Fruit fly (Drosophila melanogaster) whole organism, embryonic: ENCODE data around the gene Rpp14a.
A peak's percentile ranks its signal among the peaks of the same experiment; 100 is the strongest.

ENCODE experiments used
- Atf3 ChIP-seq: fragments of 200-800 bp; sonication (Bioruptor generic); optimal IDR thresholded peaks from 3 replicates; lab custom pipeline; 2016; ENCODE audit warnings: missing biosample characterization, missing genetic modification characterization
- B-H2 ChIP-seq: fragments of 200-800 bp; sonication (Bioruptor generic); optimal IDR thresholded peaks from 2 replicates; lab custom pipeline; 2018; ENCODE audit warnings: missing biosample characterization, mild to moderate bottlenecking, missing genetic modification characterization
- CG11723 ChIP-seq: fragments of 200-800 bp; sonication (Bioruptor generic); optimal IDR thresholded peaks from 2 replicates; lab custom pipeline; 2017; ENCODE audit warnings: missing biosample characterization, mild to moderate bottlenecking, missing genetic modification characterization
- CG12071 ChIP-seq: fragments of 200-800 bp; sonication (Bioruptor generic); optimal IDR thresholded peaks from 3 replicates; lab custom pipeline; 2018; ENCODE audit warnings: missing biosample characterization, mild to moderate bottlenecking, missing genetic modification characterization
- CG12299 ChIP-seq: fragments of 200-800 bp; sonication (Bioruptor generic); optimal IDR thresholded peaks from 2 replicates; lab custom pipeline; 2018; ENCODE audit warnings: missing biosample characterization, mild to moderate bottlenecking, missing genetic modification characterization
- CG13624 ChIP-seq: fragments of 200-800 bp; sonication (Bioruptor generic); optimal IDR thresholded peaks from 2 replicates; lab custom pipeline; 2016; ENCODE audit warnings: missing biosample characterization, missing genetic modification characterization
- CG14965 ChIP-seq: fragments of 200-800 bp; sonication (Bioruptor generic); optimal IDR thresholded peaks from 2 replicates; lab custom pipeline; 2016; ENCODE audit warnings: missing biosample characterization, missing genetic modification characterization, borderline replicate concordance
- CG1647 ChIP-seq: fragments of 200-800 bp; sonication (Bioruptor generic); optimal IDR thresholded peaks from 3 replicates; lab custom pipeline; 2016; ENCODE audit warnings: missing biosample characterization, missing genetic modification characterization
- CG17385 ChIP-seq: fragments of 200-800 bp; sonication (Bioruptor generic); optimal IDR thresholded peaks from 3 replicates; lab custom pipeline; 2018; ENCODE audit warnings: missing biosample characterization, mild to moderate bottlenecking, missing genetic modification characterization
- CG18262 ChIP-seq: fragments of 200-800 bp; optimal IDR thresholded peaks from 3 replicates; lab custom pipeline; 2019; ENCODE audit warnings: missing biosample characterization, mild to moderate bottlenecking, missing genetic modification characterization, moderate library complexity
- CG18599 ChIP-seq: fragments of 200-800 bp; sonication (Bioruptor generic); optimal IDR thresholded peaks from 3 replicates; lab custom pipeline; 2017; ENCODE audit warnings: missing biosample characterization, missing genetic modification characterization, mild to moderate bottlenecking, moderate library complexity, missing genetic modification reagents
- CG2889 ChIP-seq: fragments of 200-800 bp; sonication (Bioruptor generic); IDR thresholded peaks from 3 replicates; pipeline ENCODE4 v1.3.6; 2022; ENCODE audit warnings: missing biosample characterization, missing genetic modification characterization
- CG3847 ChIP-seq: fragments of 200-800 bp; sonication (Bioruptor generic); IDR thresholded peaks from 2 replicates; pipeline ENCODE4 v1.3.6; 2022; ENCODE audit warnings: missing biosample characterization, missing genetic modification characterization
- CG4328 ChIP-seq: fragments of 200-800 bp; sonication (Bioruptor generic); optimal IDR thresholded peaks from 3 replicates; lab custom pipeline; 2017; ENCODE audit warnings: missing biosample characterization, missing genetic modification reagents, missing genetic modification characterization
- CG6765 ChIP-seq: fragments of 200-800 bp; sonication (Bioruptor generic); optimal IDR thresholded peaks from 3 replicates; lab custom pipeline; 2017; ENCODE audit warnings: missing biosample characterization, mild to moderate bottlenecking, missing genetic modification characterization
- CG7271 ChIP-seq: fragments of 200-800 bp; sonication (Bioruptor generic); optimal IDR thresholded peaks from 2 replicates; lab custom pipeline; 2018; ENCODE audit warnings: missing biosample characterization, mild to moderate bottlenecking, missing genetic modification characterization, moderate library complexity
- CG9817 ChIP-seq: fragments of 200-800 bp; sonication (Bioruptor generic); optimal IDR thresholded peaks from 2 replicates; lab custom pipeline; 2018; ENCODE audit warnings: missing biosample characterization, mild to moderate bottlenecking, missing genetic modification characterization, moderate library complexity
- H15 ChIP-seq: fragments of 200-800 bp; sonication (Bioruptor generic); IDR thresholded peaks from 3 replicates; pipeline ENCODE4 v1.3.6; 2022; ENCODE audit warnings: missing biosample characterization, missing genetic modification characterization
- H2.0 ChIP-seq: fragments of 200-800 bp; sonication (Bioruptor generic); IDR thresholded peaks from 2 replicates; pipeline ENCODE4 v1.3.6; 2022; ENCODE audit warnings: missing biosample characterization, missing genetic modification characterization
- Lhr ChIP-seq: fragments of 200-800 bp; sonication (Bioruptor generic); optimal IDR thresholded peaks from 3 replicates; lab custom pipeline; 2017; ENCODE audit warnings: mild to moderate bottlenecking, missing biosample characterization, missing genetic modification reagents, missing genetic modification characterization
- Myb ChIP-seq: fragments of 200-800 bp; sonication (Bioruptor generic); optimal IDR thresholded peaks from 2 replicates; lab custom pipeline; 2016; ENCODE audit warnings: missing biosample characterization, missing genetic modification characterization
- NC2α ChIP-seq: fragments of 200-800 bp; sonication (Bioruptor generic); optimal IDR thresholded peaks from 2 replicates; lab custom pipeline; 2016; ENCODE audit warnings: missing biosample characterization, missing genetic modification characterization
- Poxn ChIP-seq: fragments of 200-800 bp; sonication (Bioruptor generic); IDR thresholded peaks from 2 replicates; pipeline ENCODE4 v1.3.6; 2022; ENCODE audit warnings: missing biosample characterization, missing genetic modification characterization
- Rfx ChIP-seq: fragments of 200-800 bp; sonication (Bioruptor generic); IDR thresholded peaks from 2 replicates; pipeline ENCODE4 v1.3.6; 2022; ENCODE audit warnings: missing biosample characterization, missing genetic modification characterization
- Scr ChIP-seq: fragments of 200-800 bp; sonication (Bioruptor generic); IDR thresholded peaks from 2 replicates; pipeline ENCODE4 v1.3.6; 2022; ENCODE audit warnings: missing biosample characterization, missing genetic modification characterization; ENCODE audit not compliant: partially characterized antibody
- Six4 ChIP-seq: fragments of 200-800 bp; sonication (Bioruptor generic); optimal IDR thresholded peaks from 2 replicates; lab custom pipeline; 2016; ENCODE audit warnings: missing biosample characterization, missing genetic modification characterization
- Taf1 ChIP-seq: fragments of 200-800 bp; sonication (Bioruptor generic); IDR thresholded peaks from 2 replicates; pipeline ENCODE4 v1.3.6; 2022; ENCODE audit warnings: missing biosample characterization, missing genetic modification characterization
- Usf ChIP-seq: fragments of 200-800 bp; sonication (Bioruptor generic); optimal IDR thresholded peaks from 2 replicates; lab custom pipeline; 2017; ENCODE audit warnings: missing genotype, missing biosample characterization, missing genetic modification characterization
- amos ChIP-seq: fragments of 200-800 bp; sonication (Bioruptor generic); IDR thresholded peaks from 2 replicates; pipeline ENCODE4 v1.3.6; 2022; ENCODE audit warnings: missing biosample characterization, missing genetic modification characterization; ENCODE audit not compliant: partially characterized antibody
- ash1 ChIP-seq: fragments of 200-800 bp; sonication (Bioruptor generic); optimal IDR thresholded peaks from 2 replicates; lab custom pipeline; 2018; ENCODE audit warnings: missing biosample characterization, mild to moderate bottlenecking, missing genetic modification characterization
- caup ChIP-seq: fragments of 200-800 bp; sonication (Bioruptor generic); optimal IDR thresholded peaks from 3 replicates; lab custom pipeline; 2017; ENCODE audit warnings: missing biosample characterization, mild to moderate bottlenecking, missing genetic modification characterization, moderate library complexity; ENCODE audit not compliant: severe bottlenecking
- ems ChIP-seq: fragments of 200-800 bp; sonication (Bioruptor generic); optimal IDR thresholded peaks from 3 replicates; lab custom pipeline; 2016; ENCODE audit warnings: missing biosample characterization, missing genetic modification characterization
- fd102C ChIP-seq: fragments of 200-800 bp; sonication (Bioruptor generic); optimal IDR thresholded peaks from 2 replicates; lab custom pipeline; 2018; ENCODE audit warnings: missing biosample characterization, mild to moderate bottlenecking, missing genetic modification characterization, moderate library complexity
- grau ChIP-seq: fragments of 200-800 bp; optimal IDR thresholded peaks from 3 replicates; lab custom pipeline; 2019; ENCODE audit warnings: missing biosample characterization, mild to moderate bottlenecking, missing genetic modification characterization, moderate library complexity
- gsb ChIP-seq: fragments of 200-800 bp; sonication (Bioruptor generic); IDR thresholded peaks from 2 replicates; pipeline ENCODE4 v1.3.6; 2022; ENCODE audit warnings: missing biosample characterization, missing genetic modification characterization
- gsb-n ChIP-seq: fragments of 200-800 bp; sonication (Bioruptor generic); optimal IDR thresholded peaks from 3 replicates; lab custom pipeline; 2018; ENCODE audit warnings: missing biosample characterization, mild to moderate bottlenecking, missing genetic modification characterization
- jing ChIP-seq: fragments of 200-800 bp; sonication (Bioruptor generic); optimal IDR thresholded peaks from 2 replicates; lab custom pipeline; 2018; ENCODE audit warnings: missing biosample characterization, mild to moderate bottlenecking, missing genetic modification characterization
- kah ChIP-seq: fragments of 200-800 bp; sonication (Bioruptor generic); optimal IDR thresholded peaks from 2 replicates; lab custom pipeline; 2018; ENCODE audit warnings: missing biosample characterization, mild to moderate bottlenecking, missing genetic modification characterization
- kni ChIP-seq: fragments of 200-800 bp; sonication (Bioruptor generic); optimal IDR thresholded peaks from 3 replicates; lab custom pipeline; 2017; ENCODE audit warnings: mild to moderate bottlenecking, missing biosample characterization, missing genetic modification reagents, missing genetic modification characterization
- mam ChIP-seq: fragments of 200-800 bp; sonication (Bioruptor generic); optimal IDR thresholded peaks from 3 replicates; lab custom pipeline; 2016; ENCODE audit warnings: missing biosample characterization, missing genetic modification characterization
- nmo ChIP-seq: fragments of 200-800 bp; sonication (Bioruptor generic); optimal IDR thresholded peaks from 2 replicates; lab custom pipeline; 2018; ENCODE audit warnings: missing biosample characterization, mild to moderate bottlenecking, missing genetic modification characterization, moderate library complexity
- rib ChIP-seq: fragments of 200-800 bp; sonication (Bioruptor generic); IDR thresholded peaks from 2 replicates; pipeline ENCODE4 v1.3.6; 2022; ENCODE audit warnings: missing biosample characterization, missing genetic modification characterization
- row ChIP-seq: fragments of 200-800 bp; sonication (Bioruptor generic); IDR thresholded peaks from 3 replicates; pipeline ENCODE4 v1.3.6; 2022; ENCODE audit warnings: missing biosample characterization, missing genetic modification characterization
- sd ChIP-seq: fragments of 200-800 bp; sonication (Bioruptor generic); optimal IDR thresholded peaks from 3 replicates; lab custom pipeline; 2018; ENCODE audit warnings: missing biosample characterization, mild to moderate bottlenecking, missing genetic modification characterization, moderate library complexity
- tll ChIP-seq, 2 experiments: fragments of 200-800 bp in 1 of 2; fragments of >200 bp in 1 of 2; sonication (Bioruptor generic) in 1 of 2; optimal IDR thresholded peaks; 2 replicates each; lab custom pipeline; 2017 to 2019; ENCODE audit warnings: missing biosample characterization in 2 of 2, missing genetic modification characterization in 2 of 2, mild to moderate bottlenecking in 1 of 2, moderate library complexity in 1 of 2
- zen2 ChIP-seq: fragments of 200-800 bp; sonication (Bioruptor generic); IDR thresholded peaks from 3 replicates; pipeline ENCODE4 v1.3.6; 2022; ENCODE audit warnings: missing biosample characterization, missing genetic modification characterization; ENCODE audit not compliant: partially characterized antibody
- zf30C ChIP-seq: fragments of 200-800 bp; sonication (Bioruptor generic); optimal IDR thresholded peaks from 3 replicates; lab custom pipeline; 2018; ENCODE audit warnings: missing biosample characterization, mild to moderate bottlenecking, missing genetic modification characterization

Gene Rpp14a

DNA sequence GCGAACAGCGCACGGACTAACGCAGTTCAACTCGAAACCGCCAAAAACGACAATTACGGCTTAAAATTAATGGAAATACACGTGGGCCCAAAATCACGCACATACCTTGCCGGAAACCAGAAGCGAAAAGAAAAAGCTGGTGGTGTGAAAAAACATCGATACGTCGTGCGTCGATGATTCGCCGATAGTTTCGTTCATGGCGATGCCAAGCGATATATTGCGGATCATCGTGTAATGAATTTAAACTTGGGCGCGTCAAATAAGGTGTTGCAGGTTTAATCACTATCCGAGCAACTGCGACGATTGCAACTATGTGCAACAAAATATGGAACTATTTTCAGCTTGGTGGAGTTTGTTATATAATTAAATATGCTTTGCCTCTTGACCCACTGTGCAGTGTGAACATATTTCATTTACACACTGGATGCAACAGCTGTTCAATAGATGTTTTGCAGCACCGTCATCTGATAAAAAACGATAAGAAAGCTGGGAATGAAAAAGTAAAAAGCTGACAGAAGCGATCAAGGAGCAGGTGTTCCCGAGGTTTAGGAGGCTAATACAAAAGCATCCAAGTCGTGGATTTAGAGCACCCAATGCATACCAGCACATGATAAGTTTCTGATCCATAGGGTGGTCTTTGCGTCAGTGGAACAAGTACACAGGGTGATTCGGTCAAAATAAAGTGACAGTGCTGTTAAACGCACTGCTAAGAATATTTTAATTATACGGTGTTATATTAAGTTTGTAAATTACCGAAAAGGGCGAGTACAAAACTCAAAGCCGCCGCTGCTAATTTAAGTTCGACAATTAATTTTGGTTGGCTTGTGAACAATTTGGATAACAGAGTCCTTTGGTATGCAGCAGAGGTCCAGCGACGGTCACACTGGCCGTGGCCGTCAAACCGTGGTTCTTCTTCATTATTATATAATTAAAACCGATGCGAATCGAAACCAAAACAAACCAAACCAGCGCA is 10.3 kb upstream of the Rpp14a start, which contains the start of the genes RpL32 and CG7943 (continued):
- TF ChIP-seq jing (GFP tag; lab: Kevin White, UChicago) (peak; percentile 66), tll (GFP tag; optimal IDR thresholded peaks at IDR 0.05; lab: Kevin White, UChicago) (peak; percentile 40 to 85), zen2 (GFP tag; lab: Robert Waterston, UW) (peak; percentile 100), kni (GFP tag; lab: Kevin White, UChicago) (peak; percentile 92), nmo (GFP tag; lab: Kevin White, UChicago) (peak; percentile 96), CG1647 (GFP tag; lab: Kevin White, UChicago) (peak; percentile 92), Myb (GFP tag; lab: Kevin White, UChicago) (peak; percentile 84), CG6765 (GFP tag; lab: Kevin White, UChicago) (peak; percentile 95), zf30C (GFP tag; lab: Kevin White, UChicago) (no peak), gsb (GFP tag; lab: Robert Waterston, UW) (peak; percentile 92), H15 (GFP tag; lab: Robert Waterston, UW) (peak; percentile 93), Usf (GFP tag; lab: Kevin White, UChicago) (peak; percentile 79), amos (GFP tag; lab: Robert Waterston, UW) (peak; percentile 100), CG2889 (GFP tag; lab: Robert Waterston, UW) (peak; percentile 88), ash1 (peak; percentile 94), CG18599 (GFP tag; lab: Kevin White, UChicago) (peak; percentile 96), CG12071 (GFP tag; lab: Kevin White, UChicago) (peak; percentile 94), Rfx (GFP tag; lab: Robert Waterston, UW) (peak; percentile 98), Atf3 (GFP tag; lab: Kevin White, UChicago) (peak; percentile 89), Lhr (GFP tag; lab: Kevin White, UChicago) (peak; percentile 64), ems (GFP tag; lab: Kevin White, UChicago) (peak; percentile 97), fd102C (peak; percentile 81), mam (GFP tag; lab: Kevin White, UChicago) (peak; percentile 99), CG12299 (tag; lab: Kevin White, UChicago) (peak; percentile 84), sd (tag; lab: Kevin White, UChicago) (peak; percentile 74), Poxn (GFP tag; lab: Robert Waterston, UW) (peak; percentile 85), CG13624 (GFP tag; lab: Kevin White, UChicago) (peak; percentile 95), row (GFP tag; lab: Robert Waterston, UW) (peak; percentile 96), H2.0 (peak; percentile 83), NC2α (peak; percentile 74), Scr (peak; percentile 100), CG4328 (GFP tag; lab: Kevin White, UChicago) (peak; percentile 94), CG3847 (GFP tag; lab: Robert Waterston, UW) (peak; percentile 95), CG14965 (GFP tag; lab: Kevin White, UChicago) (peak; percentile 79), grau (tag; lab: Kevin White, UChicago) (peak; percentile 86), rib (GFP tag; lab: Robert Waterston, UW) (peak; percentile 94), CG7271 (tag; lab: Kevin White, UChicago) (peak; percentile 84), caup (GFP tag; lab: Kevin White, UChicago) (peak; percentile 97), CG18262 (peak; percentile 90), kah (GFP tag; lab: Kevin White, UChicago) (peak; percentile 72), B-H2 (GFP tag; lab: Kevin White, UChicago) (peak; percentile 95), CG11723 (peak; percentile 87), Taf1 (GFP tag; lab: Robert Waterston, UW) (peak; percentile 92), gsb-n (tag; lab: Kevin White, UChicago) (peak; percentile 76), Six4 (GFP tag; lab: Kevin White, UChicago) (peak; percentile 92), CG9817 (tag; lab: Kevin White, UChicago) (peak; percentile 93), CG17385 (peak; percentile 86)
